Worm (Caenorhabditis elegans): ENCODE measurements around the gene Y111B2A.12.
A peak's percentile ranks its signal among the peaks of the same experiment; 100 is the strongest.

Y111B2A.12 gene

ce11 chrIII:12583466-12583865 lies 25.6 kb upstream of the Y111B2A.12 start (continued):
- peak; percentile 77 for TF ChIP-seq fkh-10 (GFP tag; optimal IDR thresholded peaks at IDR 0.05)
- peak; percentile 76 for TF ChIP-seq lin-15B (tag; optimal IDR thresholded peaks at IDR 0.05)
- peak; percentile 53 for TF ChIP-seq nhr-77 (tag; optimal IDR thresholded peaks at IDR 0.05)
- peak; percentile 90 for TF ChIP-seq egl-27 (tag; optimal IDR thresholded peaks at IDR 0.05)
- TF ChIP-seq aly-2 (tag; optimal IDR thresholded peaks at IDR 0.05) = no peak
- no peak for TF ChIP-seq elt-1 (tag; optimal IDR thresholded peaks at IDR 0.05)
- no peak for TF ChIP-seq ztf-11 (tag; optimal IDR thresholded peaks at IDR 0.05)
- no peak for TF ChIP-seq nhr-28 (tag; optimal IDR thresholded peaks at IDR 0.05)
- TF ChIP-seq lsy-12 (tag; optimal IDR thresholded peaks at IDR 0.05) = peak; percentile 39
- TF ChIP-seq snpc-4 (tag; optimal IDR thresholded peaks at IDR 0.05) = peak; percentile 82
- no peak for TF ChIP-seq daf-12 (tag; optimal IDR thresholded peaks at IDR 0.05)
- TF ChIP-seq elt-3 (tag; optimal IDR thresholded peaks at IDR 0.05) = peak in 1 of 3 experiments; percentile 8

ce11 chrIII:12585842-12586241 lies 23.2 kb upstream of the Y111B2A.12 start:
- TF ChIP-seq R02D3.7 (tag; optimal IDR thresholded peaks at IDR 0.05) (no peak), nfya-1 (tag; optimal IDR thresholded peaks at IDR 0.05; ENCODE audit: insufficient read depth) (peak; percentile 80)

DNA sequence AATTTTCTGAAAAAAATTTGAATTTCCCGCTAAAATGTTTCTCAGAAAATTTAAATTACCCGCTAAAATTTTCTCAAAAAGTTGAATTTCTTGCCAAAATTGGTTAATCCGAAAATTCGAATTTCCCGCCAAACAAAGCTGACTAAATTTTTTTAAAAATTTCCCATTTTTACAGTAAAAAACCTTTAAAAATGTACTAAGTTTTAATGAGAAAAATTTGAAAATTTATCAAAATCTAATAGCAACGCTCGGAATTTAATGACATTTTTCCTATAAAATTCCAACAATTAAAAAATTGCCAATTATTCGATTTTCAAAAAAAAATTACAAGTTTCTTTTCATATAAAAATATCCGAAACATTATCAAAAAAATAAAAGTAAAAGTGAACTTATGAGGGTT lies 17.2 kb upstream of the Y111B2A.12 start:
- TF ChIP-seq ztf-11 (tag; optimal IDR thresholded peaks at IDR 0.05) (no peak), nhr-77 (tag; optimal IDR thresholded peaks at IDR 0.05) (no peak), nhr-11 (tag; optimal IDR thresholded peaks at IDR 0.05) (no peak), lin-15B (tag; optimal IDR thresholded peaks at IDR 0.05) (no peak), nhr-67 (tag; optimal IDR thresholded peaks at IDR 0.05) (no peak), mdl-1 (tag; optimal IDR thresholded peaks at IDR 0.05) (no peak), fkh-2 (tag; optimal IDR thresholded peaks at IDR 0.05) (no peak), ceh-82 (tag; optimal IDR thresholded peaks at IDR 0.05) (no peak), nhr-25 (tag; optimal IDR thresholded peaks at IDR 0.05) (no peak), unc-62 (GFP tag; optimal IDR thresholded peaks at IDR 0.05) (no peak), ceh-28 (tag; optimal IDR thresholded peaks at IDR 0.05) (no peak), fos-1 (tag; optimal IDR thresholded peaks at IDR 0.05) (no peak), ceh-9 (tag; optimal IDR thresholded peaks at IDR 0.05) (no peak), sea-2 (GFP tag; optimal IDR thresholded peaks at IDR 0.05) (no peak), egl-5 (tag; optimal IDR thresholded peaks at IDR 0.05) (no peak), elt-3 (tag; optimal IDR thresholded peaks at IDR 0.05) (no peak), nhr-76 (tag; optimal IDR thresholded peaks at IDR 0.05) (no peak), ZK546.5 (tag; optimal IDR thresholded peaks at IDR 0.05) (no peak), egl-27 (tag; optimal IDR thresholded peaks at IDR 0.05) (no peak), nhr-23 (tag; optimal IDR thresholded peaks at IDR 0.05) (no peak)

DNA sequence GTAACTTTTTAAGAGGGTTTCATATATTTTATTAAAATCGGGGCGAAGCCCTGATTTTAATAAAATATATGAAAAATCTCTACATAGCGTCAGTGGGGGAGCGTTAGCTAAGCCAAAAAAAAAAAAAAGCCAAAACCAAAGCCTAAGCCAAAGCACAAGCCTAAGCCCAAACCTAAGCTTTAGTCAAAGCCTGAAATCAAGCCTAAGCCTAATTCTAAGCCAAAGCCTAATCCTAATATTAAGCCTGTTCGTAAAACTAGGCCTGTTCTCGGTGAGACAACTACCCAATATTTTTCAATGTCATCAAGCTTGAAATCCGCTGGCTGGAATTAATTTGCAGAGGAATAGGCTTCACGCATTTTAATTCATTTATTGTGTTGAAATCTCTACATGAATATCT lies 13.4 kb upstream of the Y111B2A.12 start:
- no peak for TF ChIP-seq hmg-11 (tag; optimal IDR thresholded peaks at IDR 0.05)
- peak; percentile 80 for TF ChIP-seq ama-1 (optimal IDR thresholded peaks at IDR 0.05)

DNA sequence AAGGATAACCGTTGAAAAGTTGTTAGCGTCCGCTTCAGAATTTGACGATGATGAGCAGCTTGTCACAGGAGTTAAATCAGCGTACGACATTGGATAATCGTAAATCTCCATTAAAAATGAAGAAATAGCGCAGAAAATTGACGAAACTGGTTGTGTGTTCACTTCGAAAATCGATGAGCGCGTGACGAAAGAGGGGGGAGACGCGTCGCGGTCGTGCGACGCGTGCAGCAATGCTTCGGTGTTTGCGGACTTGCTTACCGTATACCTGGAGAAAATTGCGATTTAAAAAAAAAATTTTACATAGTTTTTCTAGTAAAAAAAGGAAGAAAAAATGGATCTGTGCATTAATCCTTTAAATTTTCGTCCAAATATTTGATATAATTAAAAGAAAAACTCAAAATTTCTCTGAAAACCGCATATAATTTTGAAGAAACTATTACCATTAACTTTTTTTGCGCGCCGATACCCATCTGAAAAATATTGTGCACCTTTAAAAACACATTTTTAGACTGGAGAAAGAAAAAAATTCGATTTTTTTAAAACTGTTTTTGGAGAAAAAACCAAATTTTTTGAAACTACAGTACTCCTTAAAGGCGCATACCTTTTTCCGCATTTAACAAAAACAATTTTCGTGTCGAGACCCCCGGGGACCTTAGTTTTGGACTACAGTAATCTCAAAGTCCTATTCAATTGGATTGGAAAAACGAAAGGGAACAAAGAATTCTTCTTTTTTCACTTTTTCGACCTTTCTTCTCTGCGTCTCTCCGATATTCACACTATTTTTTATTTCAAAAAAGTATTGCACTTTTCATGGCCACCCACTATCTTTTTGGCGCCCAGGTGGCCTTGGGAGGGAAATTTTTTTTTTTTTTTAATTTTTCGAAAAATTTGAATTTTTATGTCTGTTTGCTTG lies 10.4 kb upstream of the Y111B2A.12 start:
- peak; percentile 40 for TF ChIP-seq tbx-2 (tag; optimal IDR thresholded peaks at IDR 0.05)
- peak; percentile 89 for TF ChIP-seq pha-4 (tag; optimal IDR thresholded peaks at IDR 0.05)
- TF ChIP-seq ztf-11 (tag; optimal IDR thresholded peaks at IDR 0.05) = no peak
- TF ChIP-seq nhr-28 (tag; optimal IDR thresholded peaks at IDR 0.05) = peak; percentile 21
- TF ChIP-seq ceh-82 (tag; optimal IDR thresholded peaks at IDR 0.05) = no peak
- TF ChIP-seq elt-1 (tag; optimal IDR thresholded peaks at IDR 0.05) = peak; percentile 37
- peak; percentile 91 for TF ChIP-seq nhr-23 (tag; optimal IDR thresholded peaks at IDR 0.05)
- no peak for TF ChIP-seq unc-39 (tag; optimal IDR thresholded peaks at IDR 0.05)
- TF ChIP-seq egl-5 (tag; optimal IDR thresholded peaks at IDR 0.05) = peak; percentile 91
- peak; percentile 92 for TF ChIP-seq lin-15B (tag; optimal IDR thresholded peaks at IDR 0.05)
- TF ChIP-seq fkh-10 (GFP tag; optimal IDR thresholded peaks at IDR 0.05) = peak; percentile 70
- peak; percentile 89 for TF ChIP-seq ceh-28 (tag; optimal IDR thresholded peaks at IDR 0.05)
- peak in 1 of 2 experiments; percentile 49 for TF ChIP-seq eor-1 (tag; optimal IDR thresholded peaks at IDR 0.05)
- peak; percentile 49 for TF ChIP-seq jun-1 (tag; optimal IDR thresholded peaks at IDR 0.05)
- TF ChIP-seq elt-2 (tag; optimal IDR thresholded peaks at IDR 0.05) = peak; percentile 27
- TF ChIP-seq lin-39 (tag; optimal IDR thresholded peaks at IDR 0.05) = peak; percentile 97
- no peak for TF ChIP-seq nhr-237 (tag; optimal IDR thresholded peaks at IDR 0.05)
- TF ChIP-seq nhr-77 (tag; optimal IDR thresholded peaks at IDR 0.05) = peak; percentile 68
- TF ChIP-seq nhr-76 (tag; optimal IDR thresholded peaks at IDR 0.05) = no peak
- no peak for TF ChIP-seq fkh-2 (tag; optimal IDR thresholded peaks at IDR 0.05)
- no peak for TF ChIP-seq mml-1 (tag; optimal IDR thresholded peaks at IDR 0.05)
- TF ChIP-seq ama-1 (optimal IDR thresholded peaks at IDR 0.05) = peak; percentile 93
- TF ChIP-seq nhr-43 (tag; optimal IDR thresholded peaks at IDR 0.05; ENCODE audit: poor library complexity, severe bottlenecking) = peak; percentile 24
- peak; percentile 59 for TF ChIP-seq lsy-12 (tag; optimal IDR thresholded peaks at IDR 0.05)
- TF ChIP-seq nhr-12 (tag; optimal IDR thresholded peaks at IDR 0.05) = no peak
- TF ChIP-seq nhr-25 (tag; optimal IDR thresholded peaks at IDR 0.05) = peak; percentile 93
- no peak for TF ChIP-seq nhr-11 (tag; optimal IDR thresholded peaks at IDR 0.05)
